Worm (Caenorhabditis elegans) whole organism, L4 larva: ENCODE measurements around the gene his-60.
A peak's percentile ranks its signal among the peaks of the same experiment; 100 is the strongest.

Experiments used
- F44E2.7 ChIP-seq: fragments of 200-800 bp; sonication (Bioruptor generic); IDR thresholded peaks from 2 replicates; pipeline ENCODE4 v2.1.2; 2022; ENCODE audit warnings: missing genetic modification characterization, missing compliant biosample characterization
- F49E8.2 ChIP-seq: sonication (generic microtip); optimal IDR thresholded peaks from 2 replicates; lab custom pipeline; 2016; ENCODE audit warnings: missing compliant biosample characterization, mild to moderate bottlenecking, missing genetic modification characterization, borderline replicate concordance
- Y48G9A.11 ChIP-seq: fragments of 200-800 bp; sonication (Bioruptor generic); IDR thresholded peaks from 2 replicates; pipeline ENCODE4 v1.3.6; 2022; ENCODE audit warnings: missing genetic modification reagents, missing genetic modification characterization, missing compliant biosample characterization
- Y75B8A.6 ChIP-seq: fragments of 200-800 bp; sonication (Bioruptor generic); IDR thresholded peaks from 2 replicates; pipeline ENCODE4 v1.3.6; 2022; ENCODE audit warnings: missing genetic modification reagents, missing genetic modification characterization, missing compliant biosample characterization
- ZK546.5 ChIP-seq, 2 experiments: sonication (generic microtip); optimal IDR thresholded peaks; 2 replicates each; lab custom pipeline; 2017; ENCODE audit warnings: missing biosample characterization in 2 of 2, missing genetic modification characterization in 2 of 2
- aha-1 ChIP-seq: fragments of 150-350 bp; peaks from one replicate; lab custom pipeline; 2014; ENCODE audit warnings: missing biosample characterization, missing genetic modification characterization
- attf-4 ChIP-seq: sonication (generic microtip); optimal IDR thresholded peaks from 3 replicates; lab custom pipeline; 2017; ENCODE audit warnings: missing biosample characterization, missing genetic modification characterization
- ceh-20 ChIP-seq: fragments of 200-800 bp; sonication (Bioruptor generic); IDR thresholded peaks from 2 replicates; pipeline ENCODE4 v1.3.6; 2022; ENCODE audit warnings: missing genetic modification reagents, missing genetic modification characterization, missing compliant biosample characterization
- ceh-28 ChIP-seq: fragments of 150-350 bp; optimal IDR thresholded peaks from 2 replicates; lab custom pipeline; 2014; ENCODE audit warnings: missing biosample characterization, missing genetic modification reagents, missing genetic modification characterization
- cey-2 ChIP-seq: sonication (generic microtip); optimal IDR thresholded peaks from 3 replicates; lab custom pipeline; 2017; ENCODE audit warnings: missing genetic modification characterization, mild to moderate bottlenecking, missing compliant biosample characterization, antibody characterized with exemption, borderline replicate concordance; ENCODE audit not compliant: insufficient read depth
- daf-16 ChIP-seq, 3 experiments: sonication (generic microtip); optimal IDR thresholded peaks; 2 replicates each; lab custom pipeline; 2016 to 2017; ENCODE audit warnings: missing genetic modification characterization in 3 of 3, missing genetic modification reagents in 3 of 3, mild to moderate bottlenecking in 2 of 3, missing compliant biosample characterization in 2 of 3, missing biosample characterization in 1 of 3, moderate library complexity in 1 of 3
- dmd-8 ChIP-seq: fragments of 200-800 bp; sonication (Bioruptor generic); IDR thresholded peaks from 2 replicates; pipeline ENCODE4 v1.3.6; 2022; ENCODE audit warnings: missing genetic modification characterization, missing compliant biosample characterization
- dpl-1 ChIP-seq: fragments of 150-350 bp; optimal IDR thresholded peaks from 2 replicates; lab custom pipeline; 2014; ENCODE audit warnings: missing biosample characterization, missing genetic modification reagents, missing genetic modification characterization
- dve-1 ChIP-seq: sonication (generic microtip); optimal IDR thresholded peaks from 2 replicates; lab custom pipeline; 2017; ENCODE audit warnings: antibody characterized with exemption, mild to moderate bottlenecking, missing genetic modification characterization, missing compliant biosample characterization; ENCODE audit not compliant: insufficient read depth
- egl-27 ChIP-seq: sonication (generic microtip); optimal IDR thresholded peaks from 3 replicates; lab custom pipeline; 2017; ENCODE audit warnings: missing biosample characterization, missing genetic modification reagents, missing genetic modification characterization
- fos-1 ChIP-seq: fragments of 150-350 bp; optimal IDR thresholded peaks from 2 replicates; lab custom pipeline; 2014; ENCODE audit warnings: missing biosample characterization, missing genetic modification characterization
- hlh-30 ChIP-seq: sonication (generic microtip); optimal IDR thresholded peaks from 2 replicates; lab custom pipeline; 2017; ENCODE audit warnings: antibody characterized with exemption, mild to moderate bottlenecking, missing genetic modification characterization, missing compliant biosample characterization; ENCODE audit not compliant: insufficient read depth
- hmg-1.1 ChIP-seq: fragments of 200-800 bp; sonication (Bioruptor generic); IDR thresholded peaks from 2 replicates; pipeline ENCODE4 v1.3.6; 2022; ENCODE audit warnings: missing genetic modification reagents, missing genetic modification characterization, missing compliant biosample characterization
- lin-13 ChIP-seq: fragments of 150-350 bp; optimal IDR thresholded peaks from 2 replicates; lab custom pipeline; 2014; ENCODE audit warnings: missing biosample characterization, missing genetic modification reagents, missing genetic modification characterization
- lin-15B ChIP-seq: fragments of 150-350 bp; sonication (generic microtip); optimal IDR thresholded peaks from 3 replicates; lab custom pipeline; 2014; ENCODE audit warnings: missing biosample characterization, missing genetic modification characterization
- lin-38 ChIP-seq: fragments of 200-800 bp; sonication (Bioruptor generic); IDR thresholded peaks from 2 replicates; pipeline ENCODE4 v1.3.6; 2022; ENCODE audit warnings: missing genetic modification reagents, missing genetic modification characterization, missing compliant biosample characterization
- lsy-2 ChIP-seq, 2 experiments: fragments of 150-350 bp in 1 of 2; sonication (generic microtip) in 1 of 2; optimal IDR thresholded peaks; 2 replicates each; lab custom pipeline; 2014 to 2017; ENCODE audit warnings: missing biosample characterization in 2 of 2, missing genetic modification characterization in 2 of 2
- madf-5 ChIP-seq, 2 experiments: fragments of 200-800 bp; sonication (Bioruptor generic); IDR thresholded peaks; 2 replicates each; pipeline ENCODE4 v1.3.6; 2022; ENCODE audit warnings: missing compliant biosample characterization in 2 of 2, missing genetic modification characterization in 2 of 2
- mes-2 ChIP-seq: sonication (generic microtip); optimal IDR thresholded peaks from 2 replicates; lab custom pipeline; 2016; ENCODE audit warnings: missing genotype, mild to moderate bottlenecking, missing genetic modification characterization, missing compliant biosample characterization; ENCODE audit not compliant: poor library complexity, severe bottlenecking
- mxl-3 ChIP-seq: fragments of 200-800 bp; sonication (Bioruptor generic); optimal IDR thresholded peaks from 2 replicates; lab custom pipeline; 2018; ENCODE audit warnings: mild to moderate bottlenecking, missing genetic modification characterization, missing compliant biosample characterization
- nhr-10 ChIP-seq: fragments of 150-350 bp; optimal IDR thresholded peaks from 2 replicates; lab custom pipeline; 2014; ENCODE audit warnings: missing biosample characterization, missing genetic modification characterization
- nhr-102 ChIP-seq: sonication (generic microtip); optimal IDR thresholded peaks from 2 replicates; lab custom pipeline; 2016; ENCODE audit warnings: mild to moderate bottlenecking, missing genetic modification characterization, moderate library complexity, missing compliant biosample characterization
- nhr-237 ChIP-seq: sonication (generic microtip); optimal IDR thresholded peaks from 2 replicates; lab custom pipeline; 2017; ENCODE audit warnings: missing biosample characterization, missing genetic modification characterization
- nhr-25 ChIP-seq: sonication (generic microtip); optimal IDR thresholded peaks from 2 replicates; lab custom pipeline; 2017; ENCODE audit warnings: missing genetic modification characterization, mild to moderate bottlenecking, missing compliant biosample characterization, antibody characterized with exemption, moderate library complexity, borderline replicate concordance; ENCODE audit not compliant: insufficient read depth
- nhr-28 ChIP-seq: fragments of 150-350 bp; optimal IDR thresholded peaks from 2 replicates; lab custom pipeline; 2014; ENCODE audit warnings: missing biosample characterization, missing genetic modification characterization
- nhr-6 ChIP-seq: fragments of 150-350 bp; optimal IDR thresholded peaks from 2 replicates; lab custom pipeline; 2014; ENCODE audit warnings: missing biosample characterization, missing genetic modification characterization
- nhr-77 ChIP-seq: fragments of 150-350 bp; optimal IDR thresholded peaks from 2 replicates; lab custom pipeline; 2014; ENCODE audit warnings: missing biosample characterization, missing genetic modification characterization
- pqm-1 ChIP-seq: sonication (generic microtip); optimal IDR thresholded peaks from 2 replicates; lab custom pipeline; 2017; ENCODE audit warnings: missing biosample characterization, missing genetic modification characterization
- skn-1 ChIP-seq: fragments of 150-350 bp; optimal IDR thresholded peaks from 2 replicates; lab custom pipeline; 2014; ENCODE audit warnings: missing biosample characterization, missing genetic modification characterization
- snpc-1.2 ChIP-seq: fragments of 200-800 bp; sonication (Bioruptor generic); IDR thresholded peaks from 2 replicates; pipeline ENCODE4 v1.3.6; 2022; ENCODE audit warnings: missing genetic modification reagents, missing genetic modification characterization, missing compliant biosample characterization
- tra-1 ChIP-seq: fragments of 200-800 bp; sonication (Bioruptor generic); IDR thresholded peaks from 2 replicates; pipeline ENCODE4 v1.3.6; 2022; ENCODE audit warnings: missing genetic modification reagents, missing genetic modification characterization, missing compliant biosample characterization
- unc-130 ChIP-seq: sonication (generic microtip); optimal IDR thresholded peaks from 2 replicates; lab custom pipeline; 2016; ENCODE audit warnings: missing genetic modification reagents, missing genetic modification characterization, missing compliant biosample characterization
- unc-39 ChIP-seq: sonication (generic microtip); optimal IDR thresholded peaks from 2 replicates; lab custom pipeline; 2017; ENCODE audit warnings: missing biosample characterization, missing genetic modification characterization
- unc-62 ChIP-seq, 3 experiments: fragments of 150-350 bp in 1 of 3; sonication (generic microtip); optimal IDR thresholded peaks in 2 of 3; peaks in 1 of 3; 1 replicate in 1 of 3; 2 replicates in 2 of 3; lab custom pipeline; 2014 to 2017; ENCODE audit warnings: missing biosample characterization in 3 of 3, missing genetic modification characterization in 3 of 3, missing genetic modification reagents in 3 of 3, missing genotype in 1 of 3
- zfp-2 ChIP-seq: sonication (generic microtip); optimal IDR thresholded peaks from 2 replicates; lab custom pipeline; 2016; ENCODE audit warnings: mild to moderate bottlenecking, missing genetic modification characterization, missing compliant biosample characterization
- zfp-3 ChIP-seq: fragments of 200-800 bp; sonication (Bioruptor generic); conservative IDR thresholded peaks from 2 replicates; pipeline ENCODE4 v1.3.6; 2022; ENCODE audit warnings: missing genetic modification reagents, missing genetic modification characterization, missing compliant biosample characterization
- zip-2 ChIP-seq: fragments of 150-350 bp; optimal IDR thresholded peaks from 2 replicates; lab custom pipeline; 2014; ENCODE audit warnings: missing biosample characterization, missing genetic modification characterization

The his-60 gene

ce11 chrIV:7512617-7513233 is 24.9 kb upstream of the his-60 start, which contains the start of the genes plc-4 and R05G6.4 (continued):
- TF ChIP-seq nhr-28 (tag; lab: Kevin White, UChicago) (no peak), dmd-8 (no peak), hmg-1.1 (GFP tag; lab: Robert Waterston, UW) (no peak), nhr-237 (tag; lab: Kevin White, UChicago) (no peak), nhr-77 (tag; lab: Kevin White, UChicago) (no peak), nhr-102 (no peak), zfp-3 (GFP tag; lab: Robert Waterston, UW) (no peak)

- TF ChIP-seq dpl-1 = peak; percentile 18
- TF ChIP-seq skn-1 (tag; lab: Kevin White, UChicago) = no peak
- TF ChIP-seq tra-1 (GFP tag; lab: Robert Waterston, UW) = no peak
Measured at ce11 chrIV:7510829-7511228, 23.0 kb upstream of the his-60 start.

ce11 chrIV:7508850-7509249 is 21.1 kb upstream of the his-60 start:
- no peak for TF ChIP-seq daf-16 (GFP tag; optimal IDR thresholded peaks at IDR 0.05; lab: Kevin White, UChicago)
- TF ChIP-seq daf-16 (tag; optimal IDR thresholded peaks at IDR 0.05; lab: Kevin White, UChicago) = peak; percentile 16
- TF ChIP-seq lin-38 = 0 out of 2 replicates have a peak, but pooled peaks have one; percentile 18
- TF ChIP-seq unc-62 (GFP tag; optimal IDR thresholded peaks at IDR 0.05 in 1 of 2; lab: Kevin White, UChicago) = peak in 1 of 2 experiments; percentile 38
- TF ChIP-seq unc-62 (tag; optimal IDR thresholded peaks at IDR 0.05; lab: Kevin White, UChicago) = no peak
- TF ChIP-seq lsy-2 (tag; optimal IDR thresholded peaks at IDR 0.05; lab: Kevin White, UChicago) = peak in 1 of 2 experiments; percentile 91
- TF ChIP-seq hlh-30 (tag; lab: Kevin White, UChicago) = no peak
- peak; percentile 9 for TF ChIP-seq F49E8.2 (tag; lab: Kevin White, UChicago)
- TF ChIP-seq dpl-1 = peak; percentile 27
- TF ChIP-seq ceh-28 = no peak
- peak; percentile 48 for TF ChIP-seq mes-2 (tag; lab: Kevin White, UChicago)
- 0 out of 2 replicates have a peak, but pooled peaks have one; percentile 47 for TF ChIP-seq Y48G9A.11 (GFP tag; lab: Robert Waterston, UW)
- TF ChIP-seq unc-130 (GFP tag; lab: Kevin White, UChicago) = no peak

ce11 chrIV:7507841-7508509 is 20.2 kb upstream of the his-60 start, which contains the start of the genes vdac-1 and R05G6.5:
vdac-1 (minus strand) TSS chrIV:7507891.
R05G6.5 (plus strand) TSS chrIV:7508367.
- TF ChIP-seq dve-1 (tag; lab: Kevin White, UChicago) (peak; percentile 90), pqm-1 (tag; lab: Kevin White, UChicago) (peak; percentile 83), cey-2 (tag; lab: Kevin White, UChicago) (no peak), madf-5 (GFP tag; IDR thresholded peaks at IDR 0.05; lab: Robert Waterston, UW) (0 out of 4 replicates have a peak, but pooled peaks of 1 of the 2 experiments have one; percentile 51), egl-27 (tag; lab: Kevin White, UChicago) (no peak), F49E8.2 (tag; lab: Kevin White, UChicago) (no peak), ceh-20 (GFP tag; lab: Robert Waterston, UW) (peak; percentile 84), lin-15B (tag; lab: Kevin White, UChicago) (no peak), snpc-1.2 (GFP tag; lab: Robert Waterston, UW) (no peak), nhr-25 (tag; lab: Kevin White, UChicago) (peak; percentile 84), ZK546.5 (tag; optimal IDR thresholded peaks at IDR 0.05; lab: Kevin White, UChicago) (no peak), nhr-6 (tag; lab: Kevin White, UChicago) (peak; percentile 89), mxl-3 (GFP tag; lab: Kevin White, UChicago) (peak; percentile 99), nhr-237 (tag; lab: Kevin White, UChicago) (no peak), Y75B8A.6 (GFP tag; lab: Robert Waterston, UW) (0 out of 2 replicates have a peak, but pooled peaks have one; percentile 18), zfp-2 (tag; lab: Kevin White, UChicago) (no peak), aha-1 (tag; lab: Kevin White, UChicago) (peak; percentile 83), F44E2.7 (0 out of 2 replicates have a peak, but pooled peaks have one; percentile 21), attf-4 (no peak), unc-39 (tag; lab: Kevin White, UChicago) (no peak), lin-13 (GFP tag; lab: Kevin White, UChicago) (peak; percentile 72), zip-2 (tag; lab: Kevin White, UChicago) (peak; percentile 10), nhr-10 (peak; percentile 50), fos-1 (no peak)
